Worm (Caenorhabditis elegans) whole organism, L1 larva: ENCODE measurements around the gene nhr-59.
"Not testable (repeated sequence)": the region's sequence is repeated elsewhere in the genome, so short reads cannot be mapped to it uniquely, and the experiment has no call there.

Source experiments
- F16B12.6 ChIP-seq: fragments of 150-350 bp; optimal IDR thresholded peaks from 2 replicates; lab custom pipeline; 2014; ENCODE audit warnings: missing biosample characterization, missing genetic modification characterization
- aly-2 ChIP-seq: fragments of 150-350 bp; optimal IDR thresholded peaks from 2 replicates; lab custom pipeline; 2014; ENCODE audit warnings: missing biosample characterization, missing genetic modification characterization
- ceh-82 ChIP-seq, 3 experiments: fragments of 150-350 bp in 1 of 3; sonication (generic microtip) in 2 of 3; optimal IDR thresholded peaks; 2 replicates each; lab custom pipeline; 2014 to 2017; ENCODE audit warnings: missing biosample characterization in 3 of 3, missing genetic modification characterization in 3 of 3
- dpl-1 ChIP-seq, 3 experiments: fragments of 150-350 bp in 2 of 3; sonication (generic microtip) in 1 of 3; optimal IDR thresholded peaks; 2 replicates each; lab custom pipeline; 2014 to 2017; ENCODE audit warnings: missing biosample characterization in 3 of 3, missing genetic modification characterization in 3 of 3, missing genetic modification reagents in 3 of 3
- efl-1 ChIP-seq, 4 experiments: fragments of 150-350 bp; optimal IDR thresholded peaks in 3 of 4; peaks in 1 of 4; 1 replicate in 1 of 4; 2 replicates in 3 of 4; lab custom pipeline; 2014; ENCODE audit warnings: missing biosample characterization in 2 of 4, missing genetic modification characterization in 2 of 4, missing genetic modification reagents in 2 of 4
- egl-13 ChIP-seq: sonication (generic microtip); optimal IDR thresholded peaks from 2 replicates; lab custom pipeline; 2016; ENCODE audit warnings: missing genotype, missing genetic modification reagents, missing genetic modification characterization, missing compliant biosample characterization
- egl-27 ChIP-seq, 2 experiments: fragments of 150-350 bp in 1 of 2; sonication (generic microtip); optimal IDR thresholded peaks; 3 replicates each; lab custom pipeline; 2017 to 2018; ENCODE audit warnings: missing biosample characterization in 2 of 2, missing genetic modification characterization in 2 of 2, missing genetic modification reagents in 2 of 2
- elt-2 ChIP-seq: sonication (generic microtip); optimal IDR thresholded peaks from 2 replicates; lab custom pipeline; 2016; ENCODE audit warnings: missing genetic modification characterization, mild to moderate bottlenecking, inconsistent platforms, missing compliant biosample characterization, missing genetic modification reagents
- ets-5 ChIP-seq: fragments of 200-800 bp; sonication (Bioruptor generic); IDR thresholded peaks from 2 replicates; pipeline ENCODE4 v1.3.6; 2022; ENCODE audit warnings: missing genetic modification characterization, missing compliant biosample characterization
- fkh-4 ChIP-seq: sonication (generic microtip); optimal IDR thresholded peaks from 2 replicates; lab custom pipeline; 2016; ENCODE audit warnings: missing compliant biosample characterization, missing genetic modification characterization, borderline replicate concordance
- fkh-8 ChIP-seq: sonication (generic microtip); optimal IDR thresholded peaks from 2 replicates; lab custom pipeline; 2016; ENCODE audit warnings: mild to moderate bottlenecking, missing genetic modification characterization, missing compliant biosample characterization
- hlh-17 ChIP-seq: fragments of 200-800 bp; sonication (Bioruptor generic); optimal IDR thresholded peaks from 2 replicates; lab custom pipeline; 2018; ENCODE audit warnings: missing genetic modification characterization, mild to moderate bottlenecking, missing compliant biosample characterization, moderate library complexity, borderline replicate concordance
- hlh-4 ChIP-seq: sonication (generic microtip); optimal IDR thresholded peaks from 2 replicates; lab custom pipeline; 2016; ENCODE audit warnings: mild to moderate bottlenecking, missing genetic modification characterization, missing compliant biosample characterization
- hpl-2 ChIP-seq: fragments of 150-350 bp; optimal IDR thresholded peaks from 2 replicates; lab custom pipeline; 2014; ENCODE audit warnings: missing biosample characterization, missing genetic modification reagents, missing genetic modification characterization
- isw-1 ChIP-seq: fragments of 200-800 bp; sonication (Bioruptor generic); IDR thresholded peaks from 2 replicates; pipeline ENCODE4 v1.3.6; 2022; ENCODE audit warnings: missing genetic modification characterization, missing compliant biosample characterization
- jun-1 ChIP-seq: fragments of 150-350 bp; optimal IDR thresholded peaks from 2 replicates; lab custom pipeline; 2014; ENCODE audit warnings: missing biosample characterization, missing genetic modification reagents, missing genetic modification characterization
- lin-14 ChIP-seq: fragments of 200-800 bp; sonication (Bioruptor generic); optimal IDR thresholded peaks from 2 replicates; lab custom pipeline; 2018; ENCODE audit warnings: mild to moderate bottlenecking, missing genetic modification characterization, moderate library complexity, missing compliant biosample characterization
- lin-35 ChIP-seq, 2 experiments: fragments of 150-350 bp; optimal IDR thresholded peaks; 2 replicates each; lab custom pipeline; 2014; ENCODE audit warnings: missing biosample characterization in 2 of 2, missing genetic modification characterization in 2 of 2, missing genetic modification reagents in 2 of 2
- lsy-2 ChIP-seq, 2 experiments: fragments of 150-350 bp; optimal IDR thresholded peaks; 2 replicates each; lab custom pipeline; 2014; ENCODE audit warnings: missing biosample characterization in 2 of 2, missing genetic modification characterization in 2 of 2
- nhr-19 ChIP-seq: fragments of 200-800 bp; sonication (Bioruptor generic); conservative IDR thresholded peaks from 2 replicates; pipeline ENCODE4 v1.3.6; 2022; ENCODE audit warnings: missing genetic modification characterization, missing compliant biosample characterization
- nhr-20 ChIP-seq: sonication (generic microtip); optimal IDR thresholded peaks from 2 replicates; lab custom pipeline; 2016; ENCODE audit warnings: mild to moderate bottlenecking, missing genetic modification characterization, missing compliant biosample characterization
- nhr-76 ChIP-seq: sonication (generic microtip); optimal IDR thresholded peaks from 2 replicates; lab custom pipeline; 2017; ENCODE audit warnings: missing biosample characterization, missing genetic modification characterization
- pax-3 ChIP-seq: fragments of 200-800 bp; sonication (Bioruptor generic); optimal IDR thresholded peaks from 2 replicates; lab custom pipeline; 2018; ENCODE audit warnings: mild to moderate bottlenecking, missing genetic modification characterization, moderate library complexity, missing compliant biosample characterization
- rnt-1 ChIP-seq: sonication (generic microtip); optimal IDR thresholded peaks from 2 replicates; lab custom pipeline; 2016; ENCODE audit warnings: mild to moderate bottlenecking, missing genetic modification characterization, moderate library complexity, missing compliant biosample characterization
- snpc-4 ChIP-seq: fragments of 150-350 bp; optimal IDR thresholded peaks from 2 replicates; lab custom pipeline; 2014; ENCODE audit warnings: missing biosample characterization, missing genetic modification characterization
- swsn-7 ChIP-seq: sonication (generic microtip); optimal IDR thresholded peaks from 2 replicates; lab custom pipeline; 2016; ENCODE audit warnings: missing genetic modification characterization, missing compliant biosample characterization
- unc-86 ChIP-seq: sonication (generic microtip); optimal IDR thresholded peaks from 2 replicates; lab custom pipeline; 2016; ENCODE audit warnings: missing genetic modification characterization, missing compliant biosample characterization
- xbp-1 ChIP-seq: sonication (generic microtip); optimal IDR thresholded peaks from 2 replicates; lab custom pipeline; 2016; ENCODE audit warnings: missing genetic modification characterization, missing compliant biosample characterization
- zag-1 ChIP-seq: fragments of 150-350 bp; optimal IDR thresholded peaks from 2 replicates; lab custom pipeline; 2014; ENCODE audit warnings: missing biosample characterization, missing genetic modification characterization
- zip-4 ChIP-seq: fragments of 200-800 bp; sonication (Bioruptor generic); optimal IDR thresholded peaks from 2 replicates; lab custom pipeline; 2018; ENCODE audit warnings: mild to moderate bottlenecking, missing genetic modification characterization, moderate library complexity, missing compliant biosample characterization
- ztf-11 ChIP-seq, 2 experiments: sonication (generic microtip); optimal IDR thresholded peaks; 2 replicates each; lab custom pipeline; 2016 to 2017; ENCODE audit warnings: missing genetic modification characterization in 2 of 2, missing biosample characterization in 1 of 2, missing compliant biosample characterization in 1 of 2
- ztf-4 ChIP-seq: fragments of 150-350 bp; optimal IDR thresholded peaks from 2 replicates; lab custom pipeline; 2014; ENCODE audit warnings: missing biosample characterization, missing genetic modification characterization

The nhr-59 gene

ce11 chrV:2321001-2321400 is 42.9 kb upstream of the nhr-59 start, which contains the start of gene Y19D10B.6:
TSS of gene Y19D10B.6 (minus strand) at chrV:2321101.
- TF ChIP-seq lsy-2 (tag; optimal IDR thresholded peaks at IDR 0.05; lab: Kevin White, UChicago); hpl-2; dpl-1 (GFP tag; optimal IDR thresholded peaks at IDR 0.05; lab: Kevin White, UChicago): not testable (repeated sequence)

- peak; percentile 29 for TF ChIP-seq elt-2 (tag; lab: Kevin White, UChicago)
- no peak for TF ChIP-seq jun-1 (tag; lab: Kevin White, UChicago)
Measured at ce11 chrV:2308246-2308645, 30.2 kb upstream of the nhr-59 start.

DNA sequence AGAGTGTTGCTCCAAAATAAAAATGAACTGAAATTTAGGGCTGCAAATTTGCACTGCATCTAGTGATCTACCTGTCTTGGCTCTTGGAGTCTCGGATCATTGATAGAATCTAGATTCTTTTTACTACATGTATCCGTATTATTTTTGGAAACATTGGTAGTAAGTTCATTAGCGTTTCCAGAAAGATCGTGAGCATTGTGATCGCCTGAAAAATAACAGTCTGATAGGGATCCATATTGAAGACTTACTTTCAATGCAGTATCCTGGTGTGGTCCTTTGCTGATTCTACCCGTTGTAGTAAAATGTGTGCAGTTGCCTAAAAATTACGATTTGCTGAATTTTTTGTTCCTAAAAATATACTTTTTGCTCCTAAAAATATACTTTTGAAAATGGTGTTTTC is 28.3 kb upstream of the nhr-59 start:
- no peak for TF ChIP-seq nhr-20 (tag; lab: Kevin White, UChicago)
- TF ChIP-seq ceh-82 (tag; optimal IDR thresholded peaks at IDR 0.05; lab: Kevin White, UChicago) = no peak
- TF ChIP-seq efl-1 (optimal IDR thresholded peaks at IDR 0.05; lab: Kevin White, UChicago) = no peak
- peak in 1 of 2 experiments; percentile 91 for TF ChIP-seq efl-1 (GFP tag; optimal IDR thresholded peaks at IDR 0.05 in 1 of 2; lab: Kevin White, UChicago)
- no peak for TF ChIP-seq ztf-4
- TF ChIP-seq hlh-17 = no peak
- TF ChIP-seq ztf-11 (tag; optimal IDR thresholded peaks at IDR 0.05; lab: Kevin White, UChicago) = no peak
- TF ChIP-seq, all 84 proteins: peak for 1

DNA sequence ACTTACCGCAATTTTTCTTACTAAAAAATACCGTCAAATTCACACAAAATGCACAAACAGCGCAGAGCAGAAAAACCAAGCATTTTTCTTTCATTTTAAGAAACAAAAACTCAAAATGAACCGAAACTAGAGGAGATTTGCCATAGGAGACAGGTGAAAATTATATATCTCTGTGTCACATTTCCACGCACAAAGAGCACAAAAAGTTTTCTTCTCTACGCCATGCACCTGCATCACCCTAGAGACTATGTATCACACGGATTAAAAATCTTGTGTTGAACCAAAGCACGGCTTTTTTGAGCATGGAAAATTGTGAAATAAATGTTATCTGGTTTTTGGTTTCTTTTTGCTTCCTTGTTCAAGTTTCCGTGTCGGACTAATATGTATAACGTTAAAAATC is 25.7 kb upstream of the nhr-59 start, which contains the start of gene irld-15:
TSS of gene irld-15 (minus strand) at position 101 of the 400 bp plus-strand sequence.
- TF ChIP-seq zag-1 (tag; lab: Kevin White, UChicago) (no peak), fkh-8 (tag; lab: Kevin White, UChicago) (peak; percentile 1)

DNA sequence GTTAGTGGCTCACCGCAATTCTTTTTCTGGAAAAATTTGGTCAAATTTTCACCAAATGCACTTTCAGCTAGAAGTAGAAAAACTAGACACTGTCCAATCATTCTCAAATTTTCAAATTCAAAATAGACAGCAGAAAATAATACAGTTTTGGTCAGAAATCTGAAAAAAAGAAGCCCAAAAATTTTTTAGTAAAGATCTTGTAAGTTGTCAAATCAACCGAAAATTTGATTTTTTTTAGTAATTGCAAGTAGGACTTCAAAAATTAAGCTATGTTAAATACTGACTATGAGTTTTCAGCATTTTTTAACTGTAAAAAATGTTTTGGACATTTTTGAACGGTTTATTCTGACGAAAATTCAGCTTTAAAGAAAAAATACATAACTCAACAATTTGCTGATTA is 22.8 kb upstream of the nhr-59 start, which contains the start of gene Y19D10B.8:
TSS of gene Y19D10B.8 (minus strand) at position 101 of the 400 bp plus-strand sequence.
- no peak for TF ChIP-seq pax-3 (tag; lab: Kevin White, UChicago)

ce11 chrV:2294577-2294976 is 16.5 kb upstream of the nhr-59 start, which contains the start of gene nhr-226:
TSS of gene nhr-226 (plus strand) at chrV:2294877.
- no peak for TF ChIP-seq swsn-7 (tag; lab: Kevin White, UChicago)
- TF ChIP-seq pax-3 (tag; lab: Kevin White, UChicago) = no peak
- TF ChIP-seq ets-5 (GFP tag; lab: Robert Waterston, UW) = no peak

ce11 chrV:2292240-2292639 is 14.2 kb upstream of the nhr-59 start, which contains the start of gene nhr-115:
TSS of gene nhr-115 (plus strand) at chrV:2292540.
- TF ChIP-seq unc-86 = no peak
- no peak for TF ChIP-seq F16B12.6 (tag; lab: Kevin White, UChicago)
- no peak for TF ChIP-seq zag-1 (tag; lab: Kevin White, UChicago)
- no peak for TF ChIP-seq hpl-2
- no peak for TF ChIP-seq snpc-4 (tag; lab: Kevin White, UChicago)
- no peak for TF ChIP-seq hlh-17
- no peak for TF ChIP-seq rnt-1 (tag; lab: Kevin White, UChicago)
- TF ChIP-seq nhr-19 = no peak
- TF ChIP-seq egl-27 (tag; optimal IDR thresholded peaks at IDR 0.05; lab: Kevin White, UChicago) = no peak
- TF ChIP-seq fkh-4 = no peak

DNA sequence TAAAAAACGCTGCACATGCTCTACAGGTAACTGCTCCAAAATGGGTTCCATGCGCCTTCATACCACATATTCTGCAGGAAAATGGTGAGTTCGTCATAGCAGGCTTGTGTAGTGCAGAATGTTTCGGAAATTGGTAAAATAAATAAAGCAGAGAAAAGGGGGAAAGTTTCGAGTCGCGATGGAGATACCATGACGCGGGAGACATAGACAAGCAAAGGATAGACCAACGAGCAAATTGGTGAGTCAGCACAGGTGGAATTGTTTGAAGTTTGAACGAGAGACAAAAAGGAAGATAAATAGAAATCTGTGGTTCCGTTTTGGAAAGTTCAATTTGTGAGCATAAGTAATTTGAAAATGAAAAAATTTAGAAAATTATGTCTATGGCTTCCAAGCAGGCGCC is 12.3 kb upstream of the nhr-59 start, which contains the start of gene nhr-225:
TSS of gene nhr-225 (minus strand) at position 146 of the 400 bp plus-strand sequence.
- no peak for TF ChIP-seq nhr-19
- no peak for TF ChIP-seq lin-35 (GFP tag; optimal IDR thresholded peaks at IDR 0.05; lab: Kevin White, UChicago)
- TF ChIP-seq lin-14 = no peak
- no peak for TF ChIP-seq fkh-8 (tag; lab: Kevin White, UChicago)
- TF ChIP-seq xbp-1 (tag; lab: Kevin White, UChicago) = no peak
- no peak for TF ChIP-seq isw-1 (GFP tag; lab: Robert Waterston, UW)
- TF ChIP-seq hlh-4 (tag; lab: Kevin White, UChicago) = no peak
- no peak for TF ChIP-seq egl-13 (tag; lab: Kevin White, UChicago)
- no peak for TF ChIP-seq aly-2
- TF ChIP-seq nhr-76 (tag; lab: Kevin White, UChicago) = no peak
- no peak for TF ChIP-seq zip-4 (GFP tag; lab: Kevin White, UChicago)
- no peak for TF ChIP-seq pax-3 (tag; lab: Kevin White, UChicago)
- no peak for TF ChIP-seq lsy-2 (tag; optimal IDR thresholded peaks at IDR 0.05; lab: Kevin White, UChicago)
- TF ChIP-seq snpc-4 (tag; lab: Kevin White, UChicago) = no peak
